Fruit fly (Drosophila melanogaster): ENCODE data around the gene Uros2.

The Uros2 gene

dm6 chr3R:15836864-15837824 is 48.8 kb downstream of the Uros2 start, which contains the start of the genes ND-23 and spn-E (continued):
- TF ChIP-seq crol (GFP tag; IDR thresholded peaks at IDR 0.05) (no peak), gem (tag; optimal IDR thresholded peaks at IDR 0.05) (peak; percentile 85), Lpt (GFP tag; optimal IDR thresholded peaks at IDR 0.05) (no peak), bigmax (GFP tag; optimal IDR thresholded peaks at IDR 0.05) (peak; percentile 96), CG14860 (GFP tag; IDR thresholded peaks at IDR 0.05; ENCODE audit: partially characterized antibody) (peak; percentile 46; the same call in 1 of the 3 replicates), chm (GFP tag; IDR thresholded peaks at IDR 0.05) (no peak), trh (GFP tag; optimal IDR thresholded peaks at IDR 0.05) (peak; percentile 31), Xrp1 (GFP tag; IDR thresholded peaks at IDR 0.05) (peak; percentile 55; the same call in 1 of the 2 replicates), CG12155 (GFP tag; optimal IDR thresholded peaks at IDR 0.05) (peak; percentile 14), Kr (GFP tag; optimal IDR thresholded peaks at IDR 0.05) (no peak), CG2120 (GFP tag; optimal IDR thresholded peaks at IDR 0.05) (peak; percentile 15), scrt (GFP tag; optimal IDR thresholded peaks at IDR 0.05) (no peak), CG10543 (GFP tag; optimal IDR thresholded peaks at IDR 0.05) (peak; percentile 47), chinmo (GFP tag; IDR thresholded peaks at IDR 0.05; ENCODE audit: partially characterized antibody) (0 out of 4 replicates have a peak, but pooled peaks have one; percentile 30), ssp (GFP tag; IDR thresholded peaks at IDR 0.05) (peak; percentile 48), Sry-δ (GFP tag; optimal IDR thresholded peaks at IDR 0.05) (peak; percentile 82), CG2678 (tag; optimal IDR thresholded peaks at IDR 0.05) (no peak), NC2β (GFP tag; optimal IDR thresholded peaks at IDR 0.05) (no peak), CG13424 (tag; optimal IDR thresholded peaks at IDR 0.05) (peak; percentile 67), CoRest (tag; optimal IDR thresholded peaks at IDR 0.05) (peak; percentile 81), bowl (GFP tag; IDR thresholded peaks at IDR 0.05) (no peak), CG12942 (GFP tag; optimal IDR thresholded peaks at IDR 0.05) (peak; percentile 44), Hand (GFP tag; optimal IDR thresholded peaks at IDR 0.05) (no peak), toy (GFP tag; IDR thresholded peaks at IDR 0.05) (no peak), exex (tag; optimal IDR thresholded peaks at IDR 0.05) (no peak), ro (GFP tag; IDR thresholded peaks at IDR 0.05) (no peak), CG5953 (GFP tag; IDR thresholded peaks at IDR 0.05) (peak; percentile 14; the same call in 1 of the 2 replicates), CG9215 (GFP tag; IDR thresholded peaks at IDR 0.05) (peak; percentile 55; the same call in 1 of the 2 replicates), abd-A (tag; optimal IDR thresholded peaks at IDR 0.05) (no peak), Doc2 (GFP tag; IDR thresholded peaks at IDR 0.05) (no peak), CG1647 (GFP tag; optimal IDR thresholded peaks at IDR 0.05) (no peak), amos (GFP tag; IDR thresholded peaks at IDR 0.05; ENCODE audit: partially characterized antibody) (peak; percentile 69), Rfx (GFP tag; IDR thresholded peaks at IDR 0.05) (peak; percentile 62; the same call in 1 of the 2 replicates), GATAe (GFP tag; conservative IDR thresholded peaks at IDR 0.05) (0 out of 2 replicates have a peak, but pooled peaks have one; percentile 14), CG11504 (tag; optimal IDR thresholded peaks at IDR 0.05) (no peak), CG17359 (tag; optimal IDR thresholded peaks at IDR 0.05) (peak; percentile 28), CG7271 (tag; optimal IDR thresholded peaks at IDR 0.05) (peak; percentile 3), CG3847 (GFP tag; IDR thresholded peaks at IDR 0.05) (peak; percentile 63), bcd (GFP tag; optimal IDR thresholded peaks at IDR 0.05) (peak; percentile 52), CG12659 (GFP tag; optimal IDR thresholded peaks at IDR 0.05) (peak; percentile 74), CG11085 (GFP tag; IDR thresholded peaks at IDR 0.05) (0 out of 2 replicates have a peak, but pooled peaks have one; percentile 23), sisA (GFP tag; IDR thresholded peaks at IDR 0.05) (no peak; the same call in 1 of the 2 replicates), CG14710 (tag; optimal IDR thresholded peaks at IDR 0.05) (peak; percentile 81), CG11723 (GFP tag; optimal IDR thresholded peaks at IDR 0.05) (no peak), CG7745 (tag; optimal IDR thresholded peaks at IDR 0.05) (no peak), BEAF-32 (GFP tag; optimal IDR thresholded peaks at IDR 0.05) (peak; percentile 77), crp (GFP tag; optimal IDR thresholded peaks at IDR 0.05) (no peak)

Data from whole organism, embryonic.